Worm (Caenorhabditis elegans) whole organism, L4 larva: ENCODE data around the gene nep-9.

Experiments used
- F37D6.2 ChIP-seq: sonication (generic microtip); optimal IDR thresholded peaks from 2 replicates; lab custom pipeline; 2016; ENCODE audit warnings: mild to moderate bottlenecking, missing genetic modification characterization, missing compliant biosample characterization
- F44E2.7 ChIP-seq: fragments of 200-800 bp; sonication (Bioruptor generic); IDR thresholded peaks from 2 replicates; pipeline ENCODE4 v2.1.2; 2022; ENCODE audit warnings: missing genetic modification characterization, missing compliant biosample characterization
- F49E8.2 ChIP-seq: sonication (generic microtip); optimal IDR thresholded peaks from 2 replicates; lab custom pipeline; 2016; ENCODE audit warnings: missing compliant biosample characterization, mild to moderate bottlenecking, missing genetic modification characterization, borderline replicate concordance
- Y75B8A.6 ChIP-seq: fragments of 200-800 bp; sonication (Bioruptor generic); IDR thresholded peaks from 2 replicates; pipeline ENCODE4 v1.3.6; 2022; ENCODE audit warnings: missing genetic modification reagents, missing genetic modification characterization, missing compliant biosample characterization
- aha-1 ChIP-seq: fragments of 150-350 bp; peaks from one replicate; lab custom pipeline; 2014; ENCODE audit warnings: missing biosample characterization, missing genetic modification characterization
- arid-1 ChIP-seq: fragments of 200-800 bp; sonication (Bioruptor generic); conservative IDR thresholded peaks from 2 replicates; pipeline ENCODE4 v1.3.6; 2022; ENCODE audit warnings: missing genetic modification reagents, missing genetic modification characterization, missing compliant biosample characterization
- attf-4 ChIP-seq: sonication (generic microtip); optimal IDR thresholded peaks from 3 replicates; lab custom pipeline; 2017; ENCODE audit warnings: missing biosample characterization, missing genetic modification characterization
- ceh-20 ChIP-seq: fragments of 200-800 bp; sonication (Bioruptor generic); IDR thresholded peaks from 2 replicates; pipeline ENCODE4 v1.3.6; 2022; ENCODE audit warnings: missing genetic modification reagents, missing genetic modification characterization, missing compliant biosample characterization
- cey-2 ChIP-seq: sonication (generic microtip); optimal IDR thresholded peaks from 3 replicates; lab custom pipeline; 2017; ENCODE audit warnings: missing genetic modification characterization, mild to moderate bottlenecking, missing compliant biosample characterization, antibody characterized with exemption, borderline replicate concordance; ENCODE audit not compliant: insufficient read depth
- dmd-6 ChIP-seq: fragments of 200-800 bp; sonication (Bioruptor generic); IDR thresholded peaks from 2 replicates; pipeline ENCODE4 v1.3.6; 2022; ENCODE audit warnings: missing genetic modification reagents, missing genetic modification characterization, missing compliant biosample characterization
- egl-27 ChIP-seq: sonication (generic microtip); optimal IDR thresholded peaks from 3 replicates; lab custom pipeline; 2017; ENCODE audit warnings: missing biosample characterization, missing genetic modification reagents, missing genetic modification characterization
- fkh-10 ChIP-seq: fragments of 150-350 bp; optimal IDR thresholded peaks from 2 replicates; lab custom pipeline; 2014; ENCODE audit warnings: missing biosample characterization, missing genetic modification reagents, missing genetic modification characterization
- fos-1 ChIP-seq: fragments of 150-350 bp; optimal IDR thresholded peaks from 2 replicates; lab custom pipeline; 2014; ENCODE audit warnings: missing biosample characterization, missing genetic modification characterization
- hmg-1.1 ChIP-seq: fragments of 200-800 bp; sonication (Bioruptor generic); IDR thresholded peaks from 2 replicates; pipeline ENCODE4 v1.3.6; 2022; ENCODE audit warnings: missing genetic modification reagents, missing genetic modification characterization, missing compliant biosample characterization
- lim-7 ChIP-seq: fragments of 200-800 bp; sonication (Bioruptor generic); IDR thresholded peaks from 2 replicates; pipeline ENCODE4 v1.3.6; 2022; ENCODE audit warnings: missing genetic modification characterization, missing compliant biosample characterization
- lin-15B ChIP-seq: fragments of 150-350 bp; sonication (generic microtip); optimal IDR thresholded peaks from 3 replicates; lab custom pipeline; 2014; ENCODE audit warnings: missing biosample characterization, missing genetic modification characterization
- lin-29 ChIP-seq: fragments of 200-800 bp; sonication (Bioruptor generic); IDR thresholded peaks from 2 replicates; pipeline ENCODE4 v1.3.6; 2022; ENCODE audit warnings: missing genetic modification reagents, missing genetic modification characterization, missing compliant biosample characterization
- lir-3 ChIP-seq: sonication (generic microtip); optimal IDR thresholded peaks from 2 replicates; lab custom pipeline; 2016; ENCODE audit warnings: mild to moderate bottlenecking, missing genetic modification characterization, missing compliant biosample characterization
- lsy-2 ChIP-seq, 2 experiments: fragments of 150-350 bp in 1 of 2; sonication (generic microtip) in 1 of 2; optimal IDR thresholded peaks; 2 replicates each; lab custom pipeline; 2014 to 2017; ENCODE audit warnings: missing biosample characterization in 2 of 2, missing genetic modification characterization in 2 of 2
- nhr-11 ChIP-seq: fragments of 150-350 bp; optimal IDR thresholded peaks from 2 replicates; lab custom pipeline; 2014; ENCODE audit warnings: missing biosample characterization, missing genetic modification characterization
- nhr-28 ChIP-seq: fragments of 150-350 bp; optimal IDR thresholded peaks from 2 replicates; lab custom pipeline; 2014; ENCODE audit warnings: missing biosample characterization, missing genetic modification characterization
- nhr-6 ChIP-seq: fragments of 150-350 bp; optimal IDR thresholded peaks from 2 replicates; lab custom pipeline; 2014; ENCODE audit warnings: missing biosample characterization, missing genetic modification characterization
- nhr-76 ChIP-seq: fragments of 150-350 bp; optimal IDR thresholded peaks from 2 replicates; lab custom pipeline; 2014; ENCODE audit warnings: missing biosample characterization, missing genetic modification characterization
- pha-4 ChIP-seq, 2 experiments: fragments of 150-350 bp in 1 of 2; fragments of 200-800 bp in 1 of 2; sonication (Bioruptor generic) in 1 of 2; IDR thresholded peaks in 1 of 2; optimal IDR thresholded peaks in 1 of 2; 2 replicates each; pipeline versions ENCODE4 v1.3.6 to Lab custom; 2014 to 2022; ENCODE audit warnings: missing genetic modification characterization in 2 of 2, missing genetic modification reagents in 2 of 2, missing biosample characterization in 1 of 2, missing compliant biosample characterization in 1 of 2
- saeg-2 ChIP-seq: fragments of 200-800 bp; sonication (Bioruptor generic); IDR thresholded peaks from 2 replicates; pipeline ENCODE4 v1.3.6; 2022; ENCODE audit warnings: missing genetic modification reagents, missing genetic modification characterization, missing compliant biosample characterization
- snpc-4 ChIP-seq: fragments of 150-350 bp; optimal IDR thresholded peaks from 2 replicates; lab custom pipeline; 2014; ENCODE audit warnings: missing biosample characterization, missing genetic modification characterization
- unc-62 ChIP-seq, 3 experiments: fragments of 150-350 bp in 1 of 3; sonication (generic microtip); optimal IDR thresholded peaks in 2 of 3; peaks in 1 of 3; 1 replicate in 1 of 3; 2 replicates in 2 of 3; lab custom pipeline; 2014 to 2017; ENCODE audit warnings: missing biosample characterization in 3 of 3, missing genetic modification characterization in 3 of 3, missing genetic modification reagents in 3 of 3, missing genotype in 1 of 3

nep-9 gene

ce11 chrII:3385736-3386135, 13.4 kb downstream of the nep-9 start, which contains the start of gene T06D4.2:
T06D4.2 (minus strand) TSS chrII:3385905.
- TF ChIP-seq aha-1 (tag; lab: Kevin White, UChicago) (peak; percentile 93), lin-29 (no peak)

DNA sequence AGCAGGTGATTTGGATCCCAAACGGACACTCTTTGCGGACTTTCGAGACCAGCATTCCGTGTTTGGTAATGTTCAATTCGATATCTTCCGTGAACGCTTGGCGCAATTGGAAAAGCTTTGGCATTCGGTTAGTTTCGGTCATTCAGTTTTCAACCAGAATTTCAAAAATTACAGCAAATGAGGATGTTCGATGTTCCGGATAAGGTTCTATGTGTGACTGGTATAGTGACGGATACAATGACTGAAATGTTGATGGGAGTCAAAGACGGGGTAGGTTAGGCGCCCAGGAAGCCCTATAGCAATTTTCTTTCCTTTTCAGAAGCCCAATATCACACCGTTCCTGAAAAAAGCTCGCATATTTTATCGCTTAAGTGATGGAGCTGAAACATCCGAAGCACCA, 16.0 kb downstream of the nep-9 start:
- TF ChIP-seq arid-1 (GFP tag; lab: Robert Waterston, UW) (no peak), unc-62 (GFP tag; optimal IDR thresholded peaks at IDR 0.05 in 1 of 2; lab: Kevin White, UChicago) (peak in 1 of 2 experiments; percentile 95), unc-62 (tag; optimal IDR thresholded peaks at IDR 0.05; lab: Kevin White, UChicago) (no peak), lim-7 (GFP tag; lab: Robert Waterston, UW) (no peak)

DNA sequence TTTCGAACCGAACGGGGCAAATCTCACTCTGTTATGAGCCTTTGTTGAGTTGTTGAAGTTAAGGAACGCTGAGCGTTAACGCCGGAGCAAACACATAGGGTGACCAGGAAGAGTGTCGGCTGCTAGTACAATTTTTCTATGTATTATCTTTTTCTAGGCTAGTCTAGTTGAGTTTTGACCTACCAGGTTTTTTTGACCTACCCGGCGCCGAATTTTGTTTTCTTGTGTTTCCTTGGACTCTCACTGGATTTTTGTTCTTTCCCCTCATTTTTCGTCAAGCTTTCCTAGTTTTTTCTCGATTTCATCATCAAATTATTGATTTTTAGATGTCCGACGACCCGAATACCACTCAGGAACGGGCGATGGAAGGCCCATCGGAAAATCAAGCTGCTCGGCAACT, 17.6 kb downstream of the nep-9 start, which contains the start of gene T06D4.1:
Gene T06D4.1 (plus strand): TSS at position 321 of the 400 bp plus-strand sequence.
- TF ChIP-seq lin-15B (tag; lab: Kevin White, UChicago): no peak
- no peak for TF ChIP-seq F37D6.2
- no peak for TF ChIP-seq attf-4 (tag; lab: Kevin White, UChicago)
- no peak for TF ChIP-seq Y75B8A.6 (GFP tag; lab: Robert Waterston, UW)
- no peak for TF ChIP-seq lir-3
- no peak for TF ChIP-seq fos-1 (tag; lab: Kevin White, UChicago)
- TF ChIP-seq nhr-76 (tag; lab: Kevin White, UChicago): no peak
- TF ChIP-seq nhr-28 (tag; lab: Kevin White, UChicago): no peak
- no peak for TF ChIP-seq cey-2 (tag; lab: Kevin White, UChicago)
- TF ChIP-seq, all 104 proteins: peak for 0

- TF ChIP-seq lir-3: no peak
- no peak for TF ChIP-seq attf-4 (tag; lab: Kevin White, UChicago)
- TF ChIP-seq egl-27 (tag; lab: Kevin White, UChicago): no peak
- TF ChIP-seq lin-29: no peak
- no peak for TF ChIP-seq lin-15B (tag; lab: Kevin White, UChicago)
- no peak for TF ChIP-seq dmd-6
- no peak for TF ChIP-seq F49E8.2 (tag; lab: Kevin White, UChicago)
- TF ChIP-seq pha-4 (GFP tag; IDR thresholded peaks at IDR 0.05; lab: Robert Waterston, UW): no peak
- no peak for TF ChIP-seq pha-4 (tag; optimal IDR thresholded peaks at IDR 0.05; lab: Kevin White, UChicago)
- TF ChIP-seq nhr-76 (tag; lab: Kevin White, UChicago): no peak
- TF ChIP-seq F44E2.7 (GFP tag; lab: Robert Waterston, UW): no peak
- TF ChIP-seq, all 104 proteins: peak for 0
These were observed 20.8 kb downstream of the nep-9 start, which contains the start of gene Y49F6C.2 for ce11 chrII:3378275-3378674. Y49F6C.2 (plus strand) TSS chrII:3378575.

DNA sequence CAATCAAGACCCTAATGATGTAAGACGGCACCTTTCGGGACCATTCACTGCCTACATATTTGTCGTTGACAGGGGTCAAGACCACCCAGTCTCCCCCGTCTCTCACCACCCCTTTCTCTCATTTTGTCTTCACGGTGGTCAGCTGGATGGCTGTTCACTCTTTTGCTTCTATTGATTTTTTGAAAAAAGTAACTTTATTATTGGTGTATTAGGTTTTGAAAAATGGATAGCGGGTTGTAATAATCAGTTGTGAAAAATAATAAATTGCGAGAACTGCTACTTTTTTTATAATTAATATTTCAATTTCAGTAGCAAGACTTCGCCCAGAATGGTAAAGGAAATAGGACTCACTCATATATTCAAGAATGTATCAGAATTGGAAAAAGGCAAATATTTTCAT, 22.3 kb downstream of the nep-9 start, which contains the start of gene bath-9:
Gene bath-9 (plus strand): TSS at position 301 of the 400 bp plus-strand sequence.
- no peak for TF ChIP-seq lsy-2 (tag; optimal IDR thresholded peaks at IDR 0.05; lab: Kevin White, UChicago)
- TF ChIP-seq egl-27 (tag; lab: Kevin White, UChicago): no peak
- no peak for TF ChIP-seq saeg-2 (GFP tag; lab: Robert Waterston, UW)
- TF ChIP-seq fkh-10: no peak
- TF ChIP-seq hmg-1.1: no peak
- no peak for TF ChIP-seq nhr-6 (tag; lab: Kevin White, UChicago)
- no peak for TF ChIP-seq F49E8.2 (tag; lab: Kevin White, UChicago)
- TF ChIP-seq snpc-4 (tag; lab: Kevin White, UChicago): no peak
- TF ChIP-seq lin-15B (tag; lab: Kevin White, UChicago): no peak
- no peak for TF ChIP-seq ceh-20 (GFP tag; lab: Robert Waterston, UW)
- no peak for TF ChIP-seq nhr-11 (tag; lab: Kevin White, UChicago)
- no peak for TF ChIP-seq dmd-6

ce11 chrII:3375302-3375701, 23.8 kb downstream of the nep-9 start:
- TF ChIP-seq lim-7 (GFP tag; lab: Robert Waterston, UW): no peak
- peak in 1 of 2 experiments; percentile 92 for TF ChIP-seq unc-62 (GFP tag; optimal IDR thresholded peaks at IDR 0.05 in 1 of 2; lab: Kevin White, UChicago)
- TF ChIP-seq unc-62 (tag; optimal IDR thresholded peaks at IDR 0.05; lab: Kevin White, UChicago): no peak
